Worm (Caenorhabditis elegans): Measurements from ENCODE around the gene dhs-27.

dhs-27 gene

ce11 chrX:3451122-3451521 is 36.6 kb upstream of the dhs-27 start, which contains the start of gene ZK813.5:
Gene ZK813.5 (minus strand): TSS chrX:3451222.
- TF ChIP-seq unc-42 (tag; optimal IDR thresholded peaks at IDR 0.05) = no peak
- TF ChIP-seq ceh-34 (tag; optimal IDR thresholded peaks at IDR 0.05) = no peak
- no peak for TF ChIP-seq ceh-30 (tag; optimal IDR thresholded peaks at IDR 0.05)
- no peak for TF ChIP-seq eyg-1 (tag; optimal IDR thresholded peaks at IDR 0.05)
- no peak for TF ChIP-seq unc-86 (tag; optimal IDR thresholded peaks at IDR 0.05)
- TF ChIP-seq syd-9 (tag; optimal IDR thresholded peaks at IDR 0.05) = no peak
- TF ChIP-seq ceh-31 (tag; optimal IDR thresholded peaks at IDR 0.05) = no peak
- TF ChIP-seq lin-11 (tag; optimal IDR thresholded peaks at IDR 0.05) = no peak
- no peak for TF ChIP-seq sox-4 (tag; optimal IDR thresholded peaks at IDR 0.05)
- TF ChIP-seq K02D7.2 (tag; optimal IDR thresholded peaks at IDR 0.05) = no peak
- no peak for TF ChIP-seq zip-5 (tag; optimal IDR thresholded peaks at IDR 0.05)

- no peak for TF ChIP-seq K09A11.1 (tag; optimal IDR thresholded peaks at IDR 0.05; ENCODE audit: insufficient read depth)
- no peak for TF ChIP-seq unc-55 (GFP tag; optimal IDR thresholded peaks at IDR 0.05)
- no peak for TF ChIP-seq pha-4 (tag; optimal IDR thresholded peaks at IDR 0.05)
- TF ChIP-seq hlh-30 (tag; optimal IDR thresholded peaks at IDR 0.05; ENCODE audit: insufficient read depth) = no peak
- TF ChIP-seq ets-4 (tag; optimal IDR thresholded peaks at IDR 0.05) = no peak
- TF ChIP-seq zip-5 (tag; optimal IDR thresholded peaks at IDR 0.05) = no peak
- no peak for TF ChIP-seq F13H6.1 (tag; optimal IDR thresholded peaks at IDR 0.05)
- no peak for TF ChIP-seq pha-2 (tag; optimal IDR thresholded peaks at IDR 0.05)
- no peak for TF ChIP-seq hlh-13 (GFP tag; optimal IDR thresholded peaks at IDR 0.05)
- TF ChIP-seq nfya-1 (tag; optimal IDR thresholded peaks at IDR 0.05) = no peak
- no peak for TF ChIP-seq odd-2 (tag; optimal IDR thresholded peaks at IDR 0.05)
- no peak for TF ChIP-seq pros-1 (tag; optimal IDR thresholded peaks at IDR 0.05)
- TF ChIP-seq ceh-30 (tag; optimal IDR thresholded peaks at IDR 0.05) = no peak
- no peak for TF ChIP-seq dmd-4 (tag; optimal IDR thresholded peaks at IDR 0.05; ENCODE audit: borderline replicate concordance)
- no peak for TF ChIP-seq hlh-8 (tag; optimal IDR thresholded peaks at IDR 0.05)
- no peak for TF ChIP-seq ceh-2 (tag; optimal IDR thresholded peaks at IDR 0.05)
- TF ChIP-seq fax-1 (tag; optimal IDR thresholded peaks at IDR 0.05) = no peak
- no peak for TF ChIP-seq unc-3 (GFP tag; conservative IDR thresholded peaks at IDR 0.05)
- no peak for TF ChIP-seq unc-3 (tag; optimal IDR thresholded peaks at IDR 0.05)
- no peak for TF ChIP-seq T23F11.4 (GFP tag; optimal IDR thresholded peaks at IDR 0.05)
- no peak for TF ChIP-seq ceh-14 (tag; optimal IDR thresholded peaks at IDR 0.05)
Observed at ce11 chrX:3446011-3446410, 31.5 kb upstream of the dhs-27 start, which contains the start of gene ZK813.1. Gene ZK813.1 (plus strand): TSS chrX:3446311.

DNA sequence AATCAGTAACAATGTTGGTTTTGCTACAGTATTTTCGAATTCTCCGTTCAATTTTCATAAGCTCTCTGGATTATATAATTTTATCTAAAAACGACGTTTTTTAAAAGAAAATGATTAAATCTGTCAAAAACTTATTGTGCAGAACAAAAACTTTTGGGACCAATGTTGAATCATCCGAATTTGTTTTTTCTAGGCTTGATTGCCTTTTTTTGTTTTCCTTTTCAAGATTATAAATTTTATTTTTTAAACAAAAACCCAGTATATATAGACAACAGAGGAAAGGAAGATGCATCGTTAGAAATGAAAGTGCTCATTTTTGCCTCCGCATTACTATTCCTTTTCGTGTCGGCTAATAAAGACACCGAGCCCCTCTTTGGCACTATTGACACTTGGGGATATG is 30.0 kb upstream of the dhs-27 start, which contains the start of gene ZK813.7:
Gene ZK813.7, plus strand, starts transcription at position 301 of the 400 bp plus-strand sequence.
- no peak for TF ChIP-seq K09A11.1 (tag; optimal IDR thresholded peaks at IDR 0.05; ENCODE audit: insufficient read depth)
- no peak for TF ChIP-seq lin-11 (tag; optimal IDR thresholded peaks at IDR 0.05)
- no peak for TF ChIP-seq hlh-6 (tag; optimal IDR thresholded peaks at IDR 0.05)
- no peak for TF ChIP-seq sox-4 (tag; optimal IDR thresholded peaks at IDR 0.05)
- TF ChIP-seq pag-3 (tag; optimal IDR thresholded peaks at IDR 0.05; ENCODE audit: borderline replicate concordance) = no peak
- TF ChIP-seq hlh-30 (tag; optimal IDR thresholded peaks at IDR 0.05; ENCODE audit: insufficient read depth) = no peak
- TF ChIP-seq sdc-2 (tag; optimal IDR thresholded peaks at IDR 0.05) = no peak
- no peak for TF ChIP-seq ets-4 (tag; optimal IDR thresholded peaks at IDR 0.05)
- TF ChIP-seq fax-1 (tag; optimal IDR thresholded peaks at IDR 0.05) = no peak
- TF ChIP-seq ttx-3 (tag; optimal IDR thresholded peaks at IDR 0.05) = no peak
- TF ChIP-seq ztf-16 (tag; optimal IDR thresholded peaks at IDR 0.05) = no peak
- no peak for TF ChIP-seq ceh-48 (tag; optimal IDR thresholded peaks at IDR 0.05)
- no peak for TF ChIP-seq lim-6 (tag; optimal IDR thresholded peaks at IDR 0.05)
- no peak for TF ChIP-seq pha-4 (tag; optimal IDR thresholded peaks at IDR 0.05)
- no peak for TF ChIP-seq ceh-18 (tag; optimal IDR thresholded peaks at IDR 0.05)
- no peak for TF ChIP-seq elt-4 (tag; optimal IDR thresholded peaks at IDR 0.05)
- TF ChIP-seq gmeb-2 (tag; optimal IDR thresholded peaks at IDR 0.05) = no peak

Data from whole organism, late embryonic.